Fruit fly (Drosophila melanogaster) whole organism, wandering third instar larva: Measurements from ENCODE around the gene CG16853.

Source experiments
- CG9705 ChIP-seq: fragments of 200-800 bp; sonication (Bioruptor generic); optimal IDR thresholded peaks from 2 replicates; lab custom pipeline; 2018; ENCODE audit warnings: missing biosample characterization, mild to moderate bottlenecking, missing genetic modification characterization
- Rel ChIP-seq, 2 experiments: fragments of 200-800 bp; sonication (Bioruptor generic) in 1 of 2; optimal IDR thresholded peaks; 2 replicates in 1 of 2; 3 replicates in 1 of 2; lab custom pipeline; 2016 to 2019; ENCODE audit warnings: mild to moderate bottlenecking in 2 of 2, missing biosample characterization in 2 of 2, missing genetic modification characterization in 2 of 2, moderate library complexity in 1 of 2
- dl ChIP-seq, 2 experiments: fragments of 175-275, 200-275 bp in 1 of 2; fragments of 200-275 bp in 1 of 2; sonication (Bioruptor generic); optimal IDR thresholded peaks; lab custom pipeline; 2018; ENCODE audit warnings: mild to moderate bottlenecking in 2 of 2, missing biosample characterization in 2 of 2, missing genetic modification characterization in 2 of 2, moderate library complexity in 2 of 2; ENCODE audit not compliant: partially characterized antibody in 2 of 2, insufficient read depth in 1 of 2
- ey ChIP-seq: fragments of 200-800 bp; sonication (Bioruptor generic); optimal IDR thresholded peaks from 2 replicates; lab custom pipeline; 2016; ENCODE audit warnings: missing biosample characterization, missing genetic modification characterization
- fru ChIP-seq: fragments of 200-800 bp; sonication (Bioruptor generic); optimal IDR thresholded peaks from 3 replicates; lab custom pipeline; 2016; ENCODE audit warnings: missing biosample characterization, mild to moderate bottlenecking, missing genetic modification characterization
- h ChIP-seq: fragments of 200-800 bp; sonication (Bioruptor generic); optimal IDR thresholded peaks from 3 replicates; lab custom pipeline; 2016; ENCODE audit warnings: missing biosample characterization, mild to moderate bottlenecking, missing genetic modification characterization
- jim ChIP-seq: fragments of 175-275, 200-325 bp; sonication (Bioruptor generic); optimal IDR thresholded peaks from 2 replicates; lab custom pipeline; 2016; ENCODE audit warnings: missing biosample characterization, mild to moderate bottlenecking, missing genetic modification characterization
- pan ChIP-seq: fragments of >200 bp; optimal IDR thresholded peaks from 2 replicates; lab custom pipeline; 2017

DNA sequence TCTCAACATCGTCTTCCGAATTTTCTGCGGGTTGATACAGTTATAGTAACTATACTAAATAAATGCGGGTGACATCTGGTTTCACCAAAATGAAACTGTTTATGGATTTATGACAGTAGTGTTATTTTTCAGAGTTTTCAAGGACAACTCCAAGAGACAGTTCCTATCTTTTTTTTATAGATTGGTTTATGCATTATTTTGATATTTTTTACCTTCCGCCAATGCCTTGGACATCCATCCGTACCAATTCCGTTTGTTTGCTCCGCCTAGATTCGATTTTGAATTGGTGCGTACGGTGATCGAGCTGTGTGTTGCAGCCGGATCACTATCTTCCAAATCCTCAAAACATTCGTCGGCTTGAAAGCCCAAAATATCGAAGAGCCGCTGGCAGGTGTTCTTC is at the start of gene CG16853:
- TF ChIP-seq Rel (GFP tag; optimal IDR thresholded peaks at IDR 0.05; lab: Kevin White, UChicago) (no peak), Rel (tag; optimal IDR thresholded peaks at IDR 0.05; lab: Kevin White, UChicago) (no peak), h (no peak), pan (no peak), CG9705 (GFP tag; lab: Kevin White, UChicago) (no peak), dl (GFP tag; optimal IDR thresholded peaks at IDR 0.05; lab: Kevin White, UChicago; ENCODE audit: insufficient read depth in 1 of 2, partially characterized antibody in 2 of 2) (no peak), fru (no peak), ey (GFP tag; lab: Kevin White, UChicago) (no peak), jim (GFP tag; lab: Kevin White, UChicago) (no peak)
